Worm (Caenorhabditis elegans) whole organism, midembryonic: ENCODE results near the gene C28H8.8.

Experiments used
- T22C8.4 ChIP-seq: fragments of 200-800 bp; sonication (Bioruptor generic); IDR thresholded peaks from 2 replicates; pipeline ENCODE4 v1.3.6; 2022; ENCODE audit warnings: missing genetic modification characterization, missing compliant biosample characterization
- flt-1 ChIP-seq: fragments of 200-800 bp; sonication (Bioruptor generic); IDR thresholded peaks from 2 replicates; pipeline ENCODE4 v1.3.6; 2022; ENCODE audit warnings: missing genetic modification characterization, missing compliant biosample characterization
- ztf-23 ChIP-seq: fragments of 200-800 bp; sonication (Bioruptor generic); IDR thresholded peaks from 2 replicates; pipeline ENCODE4 v1.3.6; 2022; ENCODE audit warnings: missing genetic modification reagents, missing genetic modification characterization, missing compliant biosample characterization

DNA sequence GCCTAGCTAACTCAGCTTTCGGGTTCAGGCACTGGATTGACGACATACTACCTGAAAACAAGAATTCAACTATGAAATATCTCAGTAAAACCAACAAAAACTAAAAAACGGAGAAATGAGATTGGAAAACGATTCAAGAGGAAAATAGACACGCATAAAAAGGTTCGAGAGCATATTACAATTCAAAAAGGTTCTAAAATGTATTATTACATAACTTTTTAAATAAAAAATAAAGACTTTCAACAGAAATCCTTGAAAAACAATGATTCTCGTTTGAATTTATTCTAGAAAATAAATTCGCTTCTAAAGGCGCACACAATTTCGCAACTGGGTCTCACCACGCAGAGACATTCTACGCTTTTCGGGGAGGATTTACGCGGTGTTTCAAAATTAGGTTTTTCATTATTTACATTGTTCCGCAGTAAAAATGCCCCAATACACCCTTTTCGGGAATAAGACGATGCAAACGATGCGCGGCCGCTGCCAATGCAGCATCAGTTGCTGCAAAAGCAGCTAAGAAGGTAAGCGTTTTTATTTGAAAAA lies 32.9 kb downstream of the C28H8.8 start, which contains the start of the genes cct-6 and alh-9:
- no peak for TF ChIP-seq ztf-23 (GFP tag; lab: Robert Waterston, UW)
- no peak for TF ChIP-seq T22C8.4
- no peak for TF ChIP-seq flt-1 (GFP tag; lab: Robert Waterston, UW)
